Worm (Caenorhabditis elegans): ENCODE data around the gene R02F2.1.

ce11 chrIII:5501358-5502287 lies at the start of gene R02F2.1:
- no peak for TF ChIP-seq W03F9.2 (tag; optimal IDR thresholded peaks at IDR 0.05)
- TF ChIP-seq him-1 (tag; optimal IDR thresholded peaks at IDR 0.05) = no peak

Measured in whole organism, L4/young adult.